Worm (Caenorhabditis elegans) whole organism, late embryonic: ENCODE data around the gene M01F1.8.

ENCODE experiments used
- Y22D7AL.16 ChIP-seq: sonication (generic microtip); optimal IDR thresholded peaks from 2 replicates; lab custom pipeline; 2016; ENCODE audit warnings: missing genetic modification characterization, missing compliant biosample characterization
- mec-3 ChIP-seq: sonication (generic microtip); optimal IDR thresholded peaks from 2 replicates; lab custom pipeline; 2016; ENCODE audit warnings: borderline replicate concordance, missing genetic modification characterization, missing compliant biosample characterization
- nfya-1 ChIP-seq: sonication (generic microtip); optimal IDR thresholded peaks from 2 replicates; lab custom pipeline; 2017; ENCODE audit warnings: missing genetic modification characterization, mild to moderate bottlenecking, missing compliant biosample characterization, antibody characterized with exemption, moderate library complexity
- nhr-11 ChIP-seq: fragments of 150-350 bp; optimal IDR thresholded peaks from 2 replicates; lab custom pipeline; 2014; ENCODE audit warnings: missing biosample characterization, missing genetic modification characterization
- pha-4 ChIP-seq: fragments of 150-350 bp; optimal IDR thresholded peaks from 2 replicates; lab custom pipeline; 2018; ENCODE audit warnings: missing biosample characterization, missing genetic modification reagents, missing genetic modification characterization
- ref-2 ChIP-seq: sonication (generic microtip); optimal IDR thresholded peaks from 2 replicates; lab custom pipeline; 2016; ENCODE audit warnings: missing genetic modification characterization, missing compliant biosample characterization
- tbx-2 ChIP-seq: sonication (generic microtip); optimal IDR thresholded peaks from 2 replicates; lab custom pipeline; 2016; ENCODE audit warnings: missing genetic modification characterization, missing compliant biosample characterization

DNA sequence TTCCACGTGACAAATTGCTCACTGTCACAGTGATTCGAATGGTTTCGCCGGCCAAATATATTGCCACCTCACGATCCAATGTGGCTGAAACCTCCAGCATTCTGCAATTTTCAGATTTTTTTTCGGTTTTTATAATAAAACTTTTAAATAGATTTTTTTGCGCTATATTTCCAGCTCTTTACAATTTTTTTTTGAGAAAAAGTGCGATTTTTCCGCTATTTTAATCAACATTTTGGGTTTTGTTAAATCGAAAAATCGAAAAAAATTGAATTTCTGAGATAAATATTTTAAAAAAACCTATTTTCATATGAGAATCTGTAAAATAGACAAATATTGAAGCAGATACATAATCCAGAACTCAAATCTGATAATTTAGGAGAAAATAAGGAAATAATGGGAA lies 3.4 kb downstream of the M01F1.8 start, which contains the start of gene M01F1.9:
- TF ChIP-seq tbx-2 (tag; lab: Kevin White, UChicago) = no peak
- TF ChIP-seq nfya-1 (tag; lab: Kevin White, UChicago) = no peak
- no peak for TF ChIP-seq nhr-11
- TF ChIP-seq pha-4 (tag; lab: Kevin White, UChicago) = no peak
- TF ChIP-seq Y22D7AL.16 = no peak
- TF ChIP-seq ref-2 (tag; lab: Kevin White, UChicago) = no peak
- TF ChIP-seq mec-3 = no peak
